Worm (Caenorhabditis elegans) whole organism, mixed stage, embryonic: ENCODE data around the gene ccep-97.

ENCODE experiments used
- M03D4.4 ChIP-seq: sonication (generic microtip); optimal IDR thresholded peaks from 2 replicates; lab custom pipeline; 2017; ENCODE audit warnings: mild to moderate bottlenecking, missing genetic modification characterization, missing compliant biosample characterization
- lin-13 ChIP-seq: fragments of 150-350 bp; optimal IDR thresholded peaks from 2 replicates; lab custom pipeline; 2014; ENCODE audit warnings: missing biosample characterization, missing genetic modification characterization
- nhr-237 ChIP-seq: fragments of 150-350 bp; optimal IDR thresholded peaks from 2 replicates; lab custom pipeline; 2014; ENCODE audit warnings: missing biosample characterization, missing genetic modification characterization
- nhr-76 ChIP-seq: sonication (generic microtip); optimal IDR thresholded peaks from 2 replicates; lab custom pipeline; 2017; ENCODE audit warnings: missing biosample characterization, missing genetic modification characterization
- pha-4 ChIP-seq: fragments of 150-350 bp; optimal IDR thresholded peaks from 2 replicates; lab custom pipeline; 2018; ENCODE audit warnings: missing biosample characterization, missing genetic modification reagents, missing genetic modification characterization
- snpc-4 ChIP-seq: fragments of 150-350 bp; optimal IDR thresholded peaks from 2 replicates; lab custom pipeline; 2014; ENCODE audit warnings: missing biosample characterization, missing genetic modification characterization
- sptf-1 ChIP-seq: sonication (generic microtip); optimal IDR thresholded peaks from 2 replicates; lab custom pipeline; 2017; ENCODE audit warnings: mild to moderate bottlenecking, missing genetic modification characterization, moderate library complexity, missing compliant biosample characterization
- unc-120 ChIP-seq: sonication (generic microtip); optimal IDR thresholded peaks from 2 replicates; lab custom pipeline; 2017; ENCODE audit warnings: missing genetic modification characterization, missing compliant biosample characterization; ENCODE audit not compliant: poor library complexity, severe bottlenecking
- unc-39 ChIP-seq: fragments of 150-350 bp; optimal IDR thresholded peaks from 2 replicates; lab custom pipeline; 2014; ENCODE audit warnings: missing biosample characterization, missing genetic modification characterization
- unc-62 ChIP-seq: fragments of 150-350 bp; optimal IDR thresholded peaks from 2 replicates; lab custom pipeline; 2014; ENCODE audit warnings: missing biosample characterization, missing genetic modification reagents, missing genetic modification characterization
- ztf-11 ChIP-seq: fragments of 150-350 bp; optimal IDR thresholded peaks from 2 replicates; lab custom pipeline; 2014; ENCODE audit warnings: missing biosample characterization, missing genetic modification characterization

- no peak for TF ChIP-seq unc-62 (GFP tag; lab: Kevin White, UChicago)
- no peak for TF ChIP-seq M03D4.4 (tag; lab: Kevin White, UChicago)
- no peak for TF ChIP-seq pha-4 (tag; lab: Kevin White, UChicago)
- TF ChIP-seq nhr-76 (tag; lab: Kevin White, UChicago) = no peak
- TF ChIP-seq lin-13 (tag; lab: Kevin White, UChicago) = no peak
- TF ChIP-seq ztf-11 (tag; lab: Kevin White, UChicago) = no peak
- no peak for TF ChIP-seq unc-39 (tag; lab: Kevin White, UChicago)
- no peak for TF ChIP-seq sptf-1 (tag; lab: Kevin White, UChicago)
- no peak for TF ChIP-seq snpc-4
- TF ChIP-seq unc-120 (tag; lab: Kevin White, UChicago) = no peak
- no peak for TF ChIP-seq nhr-237 (tag; lab: Kevin White, UChicago)
Measured at ce11 chrV:4813825-4814224, 4.6 kb downstream of the ccep-97 start.
